Fruit fly (Drosophila melanogaster): ENCODE results near the gene CG31668.

CG31668 gene

DNA sequence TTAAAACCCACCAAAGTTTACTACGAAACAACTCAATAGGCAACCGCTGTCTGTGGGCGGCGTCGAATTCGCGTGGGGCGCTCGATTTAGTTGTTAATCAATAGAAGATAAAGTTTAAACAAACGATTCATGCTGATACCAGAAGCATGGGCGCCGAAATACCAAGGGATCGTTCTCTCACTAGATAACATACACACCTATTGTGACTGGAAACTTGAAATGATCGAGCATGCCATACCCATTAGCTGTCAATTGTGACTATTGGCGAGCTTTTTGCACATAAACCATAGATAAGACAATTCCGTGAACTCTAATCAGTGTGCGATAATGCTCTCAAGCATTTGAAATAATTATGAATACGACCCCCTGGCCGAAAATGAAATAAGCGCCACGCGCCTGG lies 26.6 kb downstream of the CG31668 start (continued):
- TF ChIP-seq lilli (GFP tag; optimal IDR thresholded peaks at IDR 0.05) (peak; percentile 85), ftz-f1 (GFP tag; optimal IDR thresholded peaks at IDR 0.05) (no peak), da (GFP tag; optimal IDR thresholded peaks at IDR 0.05) (no peak), CG11398 (GFP tag; optimal IDR thresholded peaks at IDR 0.05) (peak; percentile 58), zfh2 (GFP tag; optimal IDR thresholded peaks at IDR 0.05) (peak; percentile 83), CG13296 (GFP tag; optimal IDR thresholded peaks at IDR 0.05) (peak; percentile 58), CG10366 (GFP tag; IDR thresholded peaks at IDR 0.05) (peak; percentile 69), CG8281 (tag; optimal IDR thresholded peaks at IDR 0.05) (peak; percentile 45), fru (optimal IDR thresholded peaks at IDR 0.05) (no peak), ems (GFP tag; optimal IDR thresholded peaks at IDR 0.05) (peak; percentile 56), CG11247 (GFP tag; IDR thresholded peaks at IDR 0.05) (peak; percentile 44), CG15514 (GFP tag; optimal IDR thresholded peaks at IDR 0.05) (peak; percentile 39), CG43689 (GFP tag; IDR thresholded peaks at IDR 0.05) (peak; percentile 15; the same call in 1 of the 2 replicates), chinmo (GFP tag; IDR thresholded peaks at IDR 0.05; ENCODE audit: partially characterized antibody) (no peak; the same call in 3 of the 4 replicates), CG2116 (GFP tag; optimal IDR thresholded peaks at IDR 0.05) (no peak), CG7839 (tag; optimal IDR thresholded peaks at IDR 0.05) (peak; percentile 78), CG17612 (GFP tag; IDR thresholded peaks at IDR 0.05) (peak; percentile 62), NC2α (GFP tag; optimal IDR thresholded peaks at IDR 0.05) (peak; percentile 67), tll (GFP tag; optimal IDR thresholded peaks at IDR 0.05) (no peak), tx (GFP tag; optimal IDR thresholded peaks at IDR 0.05) (peak; percentile 79), gcm (GFP tag; optimal IDR thresholded peaks at IDR 0.05) (peak; percentile 18), pfk (GFP tag; optimal IDR thresholded peaks at IDR 0.05) (no peak), trem (tag; optimal IDR thresholded peaks at IDR 0.05) (no peak), Hr78 (GFP tag; optimal IDR thresholded peaks at IDR 0.05) (no peak), D19A (tag; optimal IDR thresholded peaks at IDR 0.05) (peak; percentile 48), CG8089 (GFP tag; optimal IDR thresholded peaks at IDR 0.05) (peak; percentile 26), Doc2 (GFP tag; IDR thresholded peaks at IDR 0.05) (0 out of 2 replicates have a peak, but pooled peaks have one; percentile 23), row (GFP tag; IDR thresholded peaks at IDR 0.05) (peak; percentile 76), ash1 (GFP tag; optimal IDR thresholded peaks at IDR 0.05) (peak; percentile 30), danr (GFP tag; IDR thresholded peaks at IDR 0.05) (peak; percentile 59; the same call in 1 of the 2 replicates), CG18599 (GFP tag; optimal IDR thresholded peaks at IDR 0.05) (peak; percentile 86), disco-r (GFP tag; optimal IDR thresholded peaks at IDR 0.05) (peak; percentile 59), CG5953 (GFP tag; IDR thresholded peaks at IDR 0.05) (peak; percentile 68; the same call in 1 of the 2 replicates), Doc3 (GFP tag; IDR thresholded peaks at IDR 0.05; ENCODE audit: partially characterized antibody) (no peak), Atf6 (GFP tag; IDR thresholded peaks at IDR 0.05) (peak; percentile 76), croc (GFP tag; conservative IDR thresholded peaks at IDR 0.05) (peak; percentile 21; the same call in 1 of the 3 replicates), abd-A (tag; optimal IDR thresholded peaks at IDR 0.05) (peak; percentile 75), caup (GFP tag; optimal IDR thresholded peaks at IDR 0.05; ENCODE audit: severe bottlenecking) (peak; percentile 70), CG1792 (GFP tag; optimal IDR thresholded peaks at IDR 0.05) (peak; percentile 69), pum (GFP tag; optimal IDR thresholded peaks at IDR 0.05) (peak; percentile 76), CG12744 (GFP tag; optimal IDR thresholded peaks at IDR 0.05) (peak; percentile 70), CG3838 (GFP tag; optimal IDR thresholded peaks at IDR 0.05) (peak; percentile 6), CG7963 (GFP tag; IDR thresholded peaks at IDR 0.05; ENCODE audit: partially characterized antibody) (no peak), MBD-R2 (GFP tag; IDR thresholded peaks at IDR 0.05) (peak; percentile 41; the same call in 1 of the 2 replicates), Sin3A (optimal IDR thresholded peaks at IDR 0.05) (no peak), ttk (GFP tag; IDR thresholded peaks at IDR 0.05) (peak; percentile 44), sens (GFP tag) (peak; percentile 87), CG7372 (GFP tag; IDR thresholded peaks at IDR 0.05) (peak; percentile 52; the same call in 1 of the 2 replicates), CG9609 (GFP tag; optimal IDR thresholded peaks at IDR 0.05) (peak; percentile 82), Mes4 (GFP tag; optimal IDR thresholded peaks at IDR 0.05) (peak; percentile 35), D19B (GFP tag; optimal IDR thresholded peaks at IDR 0.05) (peak; percentile 97)
